Worm (Caenorhabditis elegans): ENCODE data around the gene T10B5.10.

ce11 chrV:1864997-1865396 is 8.9 kb upstream of the T10B5.10 start:
- TF ChIP-seq snpc-4 (tag; optimal IDR thresholded peaks at IDR 0.05), result no peak
- TF ChIP-seq unc-62 (GFP tag; optimal IDR thresholded peaks at IDR 0.05), result no peak
- TF ChIP-seq lsy-2 (tag; optimal IDR thresholded peaks at IDR 0.05), result no peak
- no peak for TF ChIP-seq nhr-76 (tag; optimal IDR thresholded peaks at IDR 0.05)
- no peak for TF ChIP-seq unc-39 (tag; optimal IDR thresholded peaks at IDR 0.05)
- TF ChIP-seq hlh-1 (tag; optimal IDR thresholded peaks at IDR 0.05), result no peak
- no peak for TF ChIP-seq lin-32 (GFP tag; optimal IDR thresholded peaks at IDR 0.05)
- TF ChIP-seq ceh-43 (GFP tag; optimal IDR thresholded peaks at IDR 0.05), result no peak
- TF ChIP-seq nhr-237 (tag; optimal IDR thresholded peaks at IDR 0.05), result no peak
- TF ChIP-seq ztf-11 (tag; optimal IDR thresholded peaks at IDR 0.05), result no peak
- TF ChIP-seq lin-13 (tag; optimal IDR thresholded peaks at IDR 0.05), result no peak
